Fruit fly (Drosophila melanogaster): Measurements from ENCODE around the gene CG6454.
A peak's percentile ranks its signal among the peaks of the same experiment; 100 is the strongest.

DNA sequence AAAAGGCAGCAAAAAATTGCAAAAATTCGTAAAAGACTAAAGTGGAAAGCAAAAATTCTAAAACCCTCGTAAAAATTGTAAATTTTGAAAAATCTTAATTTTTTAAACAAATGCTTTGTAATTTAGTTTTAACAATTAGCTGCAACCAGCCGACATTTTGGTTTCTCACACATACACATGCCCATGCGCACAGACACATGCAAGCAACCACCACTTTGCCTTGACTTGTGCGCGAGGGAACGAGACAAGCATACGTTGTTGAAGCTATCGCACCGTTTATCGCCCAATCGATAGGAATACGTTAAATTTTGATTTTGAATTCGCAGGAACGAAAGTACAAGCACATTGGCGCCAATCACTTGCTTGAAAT is 28.7 kb upstream of the CG6454 start:
- TF ChIP-seq CG8159 (tag; optimal IDR thresholded peaks at IDR 0.05) (no peak), CG34367 (tag; optimal IDR thresholded peaks at IDR 0.05) (no peak), CG32121 (GFP tag; IDR thresholded peaks at IDR 0.05) (no peak), CG15710 (tag; optimal IDR thresholded peaks at IDR 0.05) (no peak), Ets98B (GFP tag; IDR thresholded peaks at IDR 0.05) (peak; percentile 12; the same call in 1 of the 2 replicates), rn (GFP tag; IDR thresholded peaks at IDR 0.05) (no peak), CG9948 (tag; optimal IDR thresholded peaks at IDR 0.05) (no peak), CG4496 (GFP tag; IDR thresholded peaks at IDR 0.05) (no peak), gl (tag; optimal IDR thresholded peaks at IDR 0.05) (no peak), D1 (tag; optimal IDR thresholded peaks at IDR 0.05) (no peak), EcR (GFP tag; optimal IDR thresholded peaks at IDR 0.05) (no peak)
